Worm (Caenorhabditis elegans): Measurements from ENCODE around the gene frl-1.
A peak's percentile ranks its signal among the peaks of the same experiment; 100 is the strongest.

Gene frl-1

ce11 chrIII:2112009-2112408 lies 11.9 kb upstream of the frl-1 start:
- no peak for TF ChIP-seq sem-2 (GFP tag; optimal IDR thresholded peaks at IDR 0.05)
- TF ChIP-seq bed-3 (GFP tag; optimal IDR thresholded peaks at IDR 0.05): no peak
- TF ChIP-seq M03D4.4 (tag; optimal IDR thresholded peaks at IDR 0.05): no peak
- no peak for TF ChIP-seq pha-4 (tag; optimal IDR thresholded peaks at IDR 0.05)
- no peak for TF ChIP-seq nhr-12 (tag; optimal IDR thresholded peaks at IDR 0.05)
- TF ChIP-seq flh-1 (GFP tag; optimal IDR thresholded peaks at IDR 0.05): no peak
- no peak for TF ChIP-seq ham-2 (GFP tag; optimal IDR thresholded peaks at IDR 0.05)
- no peak for TF ChIP-seq drap-1 (GFP tag; optimal IDR thresholded peaks at IDR 0.05)

DNA sequence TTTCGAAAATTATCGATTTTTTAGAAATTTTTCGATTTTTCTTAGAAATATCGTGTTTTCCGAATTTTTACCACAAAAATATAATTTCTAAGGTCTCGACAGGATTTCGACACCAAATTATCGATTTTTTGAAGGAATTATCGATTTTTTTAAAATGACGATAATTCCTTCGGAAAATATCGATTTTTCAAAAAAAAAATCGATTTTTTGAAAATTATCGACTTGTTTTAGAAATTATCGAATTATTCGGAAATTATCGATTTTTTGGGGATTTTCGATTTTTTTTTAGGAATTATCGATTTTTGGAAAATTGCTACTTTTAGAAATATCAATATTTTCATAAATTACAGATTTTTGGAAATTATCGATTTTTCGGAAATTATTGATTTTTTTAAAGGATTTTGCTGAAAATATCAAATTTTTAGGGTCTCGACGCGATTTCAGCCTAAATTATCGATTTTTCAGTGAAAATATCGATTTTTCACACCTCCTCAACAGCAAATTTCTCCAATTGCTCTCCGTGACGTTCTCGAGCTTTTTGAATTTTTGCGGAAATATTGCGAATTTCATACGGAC lies 11.2 kb upstream of the frl-1 start:
- TF ChIP-seq mab-5 (tag; optimal IDR thresholded peaks at IDR 0.05) (no peak), ham-2 (GFP tag; optimal IDR thresholded peaks at IDR 0.05) (no peak), flh-1 (GFP tag; optimal IDR thresholded peaks at IDR 0.05) (no peak), ceh-39 (tag; optimal IDR thresholded peaks at IDR 0.05) (peak; percentile 56)

DNA sequence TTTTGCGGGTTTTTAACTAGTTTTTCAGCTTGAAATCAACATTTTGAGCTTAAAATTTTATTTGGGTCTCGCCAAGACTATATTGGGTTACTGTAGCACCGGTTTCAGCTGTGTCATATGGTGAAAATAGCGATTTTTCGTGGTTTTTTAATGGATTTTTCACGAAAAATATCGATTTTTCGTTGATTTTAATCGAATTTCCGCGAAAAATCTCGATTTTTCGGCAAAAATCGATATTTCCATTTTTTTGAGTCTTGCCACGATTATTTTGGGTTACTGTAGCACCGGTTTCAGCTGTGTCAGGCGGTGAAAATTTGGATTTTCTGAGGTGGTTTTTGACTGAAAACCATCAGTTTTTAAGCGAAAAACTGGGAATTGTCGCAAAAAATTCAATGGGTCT lies 8.6 kb upstream of the frl-1 start:
- no peak for TF ChIP-seq zip-8 (tag; optimal IDR thresholded peaks at IDR 0.05)
- TF ChIP-seq nhr-12 (tag; optimal IDR thresholded peaks at IDR 0.05): no peak
- no peak for TF ChIP-seq lin-13 (tag; optimal IDR thresholded peaks at IDR 0.05)
- TF ChIP-seq nhr-28 (tag; optimal IDR thresholded peaks at IDR 0.05): no peak
- no peak for TF ChIP-seq ceh-83 (GFP tag; optimal IDR thresholded peaks at IDR 0.05)
- TF ChIP-seq snpc-4 (tag; optimal IDR thresholded peaks at IDR 0.05): no peak
- no peak for TF ChIP-seq ham-2 (GFP tag; optimal IDR thresholded peaks at IDR 0.05)
- TF ChIP-seq nhr-2 (tag; optimal IDR thresholded peaks at IDR 0.05): no peak
- TF ChIP-seq mep-1 (tag; optimal IDR thresholded peaks at IDR 0.05): no peak
- TF ChIP-seq cnd-1 (tag; optimal IDR thresholded peaks at IDR 0.05): no peak
- no peak for TF ChIP-seq unc-120 (tag; optimal IDR thresholded peaks at IDR 0.05; ENCODE audit: poor library complexity, severe bottlenecking)
- no peak for TF ChIP-seq unc-62 (GFP tag; optimal IDR thresholded peaks at IDR 0.05)
- no peak for TF ChIP-seq blmp-1 (tag; optimal IDR thresholded peaks at IDR 0.05)
- TF ChIP-seq nhr-237 (tag; optimal IDR thresholded peaks at IDR 0.05): no peak
- no peak for TF ChIP-seq mab-5 (tag; optimal IDR thresholded peaks at IDR 0.05)
- no peak for TF ChIP-seq tbx-8 (GFP tag; optimal IDR thresholded peaks at IDR 0.05)
- no peak for TF ChIP-seq ces-1 (GFP tag; optimal IDR thresholded peaks at IDR 0.05)

- TF ChIP-seq cnd-1 (tag; optimal IDR thresholded peaks at IDR 0.05): no peak
- TF ChIP-seq lin-13 (tag; optimal IDR thresholded peaks at IDR 0.05): no peak
- no peak for TF ChIP-seq snpc-4 (tag; optimal IDR thresholded peaks at IDR 0.05)
- TF ChIP-seq tbx-8 (GFP tag; optimal IDR thresholded peaks at IDR 0.05): no peak
- no peak for TF ChIP-seq elt-3 (tag; optimal IDR thresholded peaks at IDR 0.05)
- TF ChIP-seq ham-2 (GFP tag; optimal IDR thresholded peaks at IDR 0.05): no peak
- TF ChIP-seq nhr-237 (tag; optimal IDR thresholded peaks at IDR 0.05): no peak
- no peak for TF ChIP-seq drap-1 (GFP tag; optimal IDR thresholded peaks at IDR 0.05)
- no peak for TF ChIP-seq unc-62 (GFP tag; optimal IDR thresholded peaks at IDR 0.05)
- no peak for TF ChIP-seq lin-32 (GFP tag; optimal IDR thresholded peaks at IDR 0.05)
- no peak for TF ChIP-seq ceh-83 (GFP tag; optimal IDR thresholded peaks at IDR 0.05)
- TF ChIP-seq M03D4.4 (tag; optimal IDR thresholded peaks at IDR 0.05): no peak
- TF ChIP-seq elt-1 (tag; optimal IDR thresholded peaks at IDR 0.05; ENCODE audit: borderline replicate concordance, insufficient read depth): no peak
- no peak for TF ChIP-seq mls-2 (tag; optimal IDR thresholded peaks at IDR 0.05)
- no peak for TF ChIP-seq ceh-43 (GFP tag; optimal IDR thresholded peaks at IDR 0.05)
- TF ChIP-seq sptf-1 (tag; optimal IDR thresholded peaks at IDR 0.05): no peak
Measured at ce11 chrIII:2116797-2117196, 7.1 kb upstream of the frl-1 start, which contains the start of gene Y48G9A.11. Y48G9A.11 (minus strand) TSS chrIII:2116897.

- TF ChIP-seq elt-3 (tag; optimal IDR thresholded peaks at IDR 0.05): no peak
- TF ChIP-seq lin-32 (GFP tag; optimal IDR thresholded peaks at IDR 0.05): no peak
- TF ChIP-seq nhr-12 (tag; optimal IDR thresholded peaks at IDR 0.05): no peak
- TF ChIP-seq tbx-8 (GFP tag; optimal IDR thresholded peaks at IDR 0.05): no peak
- no peak for TF ChIP-seq hlh-1 (tag; optimal IDR thresholded peaks at IDR 0.05)
- TF ChIP-seq nhr-237 (tag; optimal IDR thresholded peaks at IDR 0.05): no peak
- no peak for TF ChIP-seq mep-1 (tag; optimal IDR thresholded peaks at IDR 0.05)
- TF ChIP-seq ham-2 (GFP tag; optimal IDR thresholded peaks at IDR 0.05): no peak
- no peak for TF ChIP-seq nhr-2 (tag; optimal IDR thresholded peaks at IDR 0.05)
Measured at ce11 chrIII:2117541-2117940, 6.4 kb upstream of the frl-1 start, which contains the start of gene Y48G9A.6. Y48G9A.6 (plus strand) TSS chrIII:2117841.

Measured in whole organism, mixed stage, embryonic.